Fruit fly (Drosophila melanogaster): Measurements from ENCODE around the gene CG32599.

The CG32599 gene

dm6 chrX:14227043-14227442 is 16.4 kb upstream of the CG32599 start:
- TF ChIP-seq CG13204 (GFP tag; optimal IDR thresholded peaks at IDR 0.05) (no peak), CG9948 (tag; optimal IDR thresholded peaks at IDR 0.05) (no peak), gl (tag; optimal IDR thresholded peaks at IDR 0.05) (no peak), CG34367 (tag; optimal IDR thresholded peaks at IDR 0.05) (no peak), CG32121 (GFP tag; IDR thresholded peaks at IDR 0.05) (no peak), CG10348 (GFP tag; IDR thresholded peaks at IDR 0.05) (no peak), Ets98B (GFP tag; IDR thresholded peaks at IDR 0.05) (no peak), Snoo (tag; optimal IDR thresholded peaks at IDR 0.05) (no peak), EcR (GFP tag; optimal IDR thresholded peaks at IDR 0.05) (no peak), CG17806 (tag; optimal IDR thresholded peaks at IDR 0.05) (no peak), CG4496 (GFP tag; IDR thresholded peaks at IDR 0.05) (no peak)

- TF ChIP-seq CG15710 (tag; optimal IDR thresholded peaks at IDR 0.05): peak; percentile 28
- peak; percentile 9 for TF ChIP-seq CG17806 (tag; optimal IDR thresholded peaks at IDR 0.05)
- TF ChIP-seq Snoo (tag; optimal IDR thresholded peaks at IDR 0.05): peak; percentile 8
- TF ChIP-seq gl (tag; optimal IDR thresholded peaks at IDR 0.05): no peak
Observed at dm6 chrX:14233843-14234337, 9.6 kb upstream of the CG32599 start, which contains the start of gene CG42271. TSS of gene CG42271 (minus strand) at chrX:14234066.

DNA sequence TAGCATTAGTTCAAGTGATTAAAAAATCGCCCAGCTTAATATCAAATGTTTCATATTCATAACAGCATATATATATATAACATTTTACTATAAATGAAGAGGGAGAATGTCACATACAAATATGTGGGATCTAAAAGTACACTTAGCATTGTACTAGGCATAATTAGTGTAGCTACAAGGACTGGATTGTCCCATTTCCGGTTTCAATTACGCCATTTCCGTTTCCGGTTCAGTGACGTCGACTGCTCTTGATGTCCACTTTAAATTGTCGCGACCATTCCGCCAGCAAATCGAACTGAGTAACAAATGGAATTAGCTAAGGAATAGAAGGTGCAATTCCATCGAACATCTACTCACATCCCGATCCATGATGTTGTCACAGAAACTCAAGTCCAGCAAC is 9.0 kb upstream of the CG32599 start:
- TF ChIP-seq Pif1B (GFP tag; optimal IDR thresholded peaks at IDR 0.05) (no peak), CG14655 (GFP tag; optimal IDR thresholded peaks at IDR 0.05) (no peak), D1 (tag; optimal IDR thresholded peaks at IDR 0.05) (no peak), Ets98B (GFP tag; IDR thresholded peaks at IDR 0.05) (no peak), CG32121 (GFP tag; IDR thresholded peaks at IDR 0.05) (no peak), CG12605 (GFP tag; IDR thresholded peaks at IDR 0.05) (0 out of 2 replicates have a peak, but pooled peaks have one; percentile 20), Snoo (tag; optimal IDR thresholded peaks at IDR 0.05) (peak; percentile 22), CG9948 (tag; optimal IDR thresholded peaks at IDR 0.05) (no peak), CG13204 (GFP tag; optimal IDR thresholded peaks at IDR 0.05) (no peak)

dm6 chrX:14237873-14238394 is 5.6 kb upstream of the CG32599 start, which contains the start of the genes Fbxl4 and Dus2:
TSS of gene Fbxl4 (minus strand) at chrX:14237923.
TSS of gene Dus2 (plus strand) at chrX:14237988.
- TF ChIP-seq CG15710 (tag; optimal IDR thresholded peaks at IDR 0.05) (peak; percentile 87), gl (tag; optimal IDR thresholded peaks at IDR 0.05) (peak; percentile 64), CG13204 (GFP tag; optimal IDR thresholded peaks at IDR 0.05) (no peak), CG10348 (GFP tag; IDR thresholded peaks at IDR 0.05) (peak; percentile 41; the same call in 1 of the 2 replicates), Snoo (tag; optimal IDR thresholded peaks at IDR 0.05) (peak; percentile 66), rn (GFP tag; IDR thresholded peaks at IDR 0.05) (peak; percentile 49; the same call in 1 of the 2 replicates), Pif1A (GFP tag; optimal IDR thresholded peaks at IDR 0.05) (no peak), D1 (tag; optimal IDR thresholded peaks at IDR 0.05) (no peak), CG12605 (GFP tag; IDR thresholded peaks at IDR 0.05) (0 out of 2 replicates have a peak, but pooled peaks have one; percentile 48), CG8159 (tag; optimal IDR thresholded peaks at IDR 0.05) (peak; percentile 88), CG9948 (tag; optimal IDR thresholded peaks at IDR 0.05) (peak; percentile 81), CG4496 (GFP tag; IDR thresholded peaks at IDR 0.05) (peak; percentile 91), CG8301 (tag; optimal IDR thresholded peaks at IDR 0.05) (peak; percentile 81), Ets98B (GFP tag; IDR thresholded peaks at IDR 0.05) (peak; percentile 89), CG32121 (GFP tag; IDR thresholded peaks at IDR 0.05) (peak; percentile 87), EcR (GFP tag; optimal IDR thresholded peaks at IDR 0.05) (no peak), Pif1B (GFP tag; optimal IDR thresholded peaks at IDR 0.05) (peak; percentile 64), CG14655 (GFP tag; optimal IDR thresholded peaks at IDR 0.05) (no peak), fd96Ca (GFP tag; IDR thresholded peaks at IDR 0.05) (peak; percentile 91), CG34367 (tag; optimal IDR thresholded peaks at IDR 0.05) (peak; percentile 84), CG17806 (tag; optimal IDR thresholded peaks at IDR 0.05) (peak; percentile 83)

dm6 chrX:14242479-14242878 is 1.0 kb upstream of the CG32599 start, which contains the start of gene mRNA-cap:
TSS of gene mRNA-cap (minus strand) at chrX:14242822.
- TF ChIP-seq CG10348 (GFP tag; IDR thresholded peaks at IDR 0.05) (no peak), rn (GFP tag; IDR thresholded peaks at IDR 0.05) (no peak), EcR (GFP tag; optimal IDR thresholded peaks at IDR 0.05) (no peak), gl (tag; optimal IDR thresholded peaks at IDR 0.05) (no peak), CG13204 (GFP tag; optimal IDR thresholded peaks at IDR 0.05) (no peak), Pif1A (GFP tag; optimal IDR thresholded peaks at IDR 0.05) (no peak), CG9948 (tag; optimal IDR thresholded peaks at IDR 0.05) (no peak), CG17806 (tag; optimal IDR thresholded peaks at IDR 0.05) (no peak), CG32121 (GFP tag; IDR thresholded peaks at IDR 0.05) (no peak), CG34367 (tag; optimal IDR thresholded peaks at IDR 0.05) (no peak)

DNA sequence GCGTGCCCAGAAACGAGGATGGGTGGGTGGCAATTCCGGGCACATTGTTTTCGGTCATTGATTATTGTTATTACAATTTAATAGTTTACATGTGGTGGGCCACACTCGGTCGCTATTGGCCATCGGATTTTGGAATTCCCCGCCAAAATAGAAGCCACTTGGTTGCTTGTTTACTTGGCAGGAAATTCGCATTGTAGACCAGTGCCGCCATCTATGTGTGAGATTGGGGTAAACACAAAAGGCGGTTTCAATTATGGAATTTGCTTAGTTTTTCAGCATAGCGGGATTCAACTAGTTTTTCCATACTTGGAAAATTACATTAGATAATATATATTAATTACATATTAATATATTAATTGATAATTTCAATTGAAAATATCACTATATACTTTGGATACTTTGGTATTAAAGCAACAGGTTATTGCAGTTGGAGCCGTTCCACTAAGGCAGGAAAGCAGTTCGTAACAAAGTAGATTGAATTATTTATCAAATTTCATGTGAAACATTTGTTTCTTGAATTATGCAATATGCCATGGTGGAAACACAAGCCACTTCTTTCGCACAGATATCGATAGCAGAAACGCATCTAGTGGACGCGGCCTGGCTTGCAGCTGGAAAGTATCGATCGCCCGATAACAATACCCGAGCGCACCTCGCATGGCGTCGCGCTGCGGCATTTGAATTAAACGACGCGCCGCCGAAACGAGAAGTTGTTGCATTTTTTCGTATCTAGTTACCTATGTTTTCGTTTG is 3.7 kb downstream of the CG32599 start, which contains the start of gene mud:
Gene mud (plus strand): TSS at position 698 of the 752 bp plus-strand sequence.
- no peak; the same call in 2 of the 3 replicates for TF ChIP-seq CG4496 (GFP tag; IDR thresholded peaks at IDR 0.05)
- TF ChIP-seq CG15710 (tag; optimal IDR thresholded peaks at IDR 0.05): no peak
- TF ChIP-seq Ets98B (GFP tag; IDR thresholded peaks at IDR 0.05): no peak
- TF ChIP-seq CG8159 (tag; optimal IDR thresholded peaks at IDR 0.05): no peak
- no peak for TF ChIP-seq Snoo (tag; optimal IDR thresholded peaks at IDR 0.05)
- TF ChIP-seq Pif1B (GFP tag; optimal IDR thresholded peaks at IDR 0.05): no peak
- TF ChIP-seq Pif1A (GFP tag; optimal IDR thresholded peaks at IDR 0.05): no peak
- TF ChIP-seq EcR (GFP tag; optimal IDR thresholded peaks at IDR 0.05): no peak
- no peak for TF ChIP-seq CG10348 (GFP tag; IDR thresholded peaks at IDR 0.05)
- no peak for TF ChIP-seq CG8301 (tag; optimal IDR thresholded peaks at IDR 0.05)
- no peak for TF ChIP-seq CG34367 (tag; optimal IDR thresholded peaks at IDR 0.05)
- no peak for TF ChIP-seq CG14655 (GFP tag; optimal IDR thresholded peaks at IDR 0.05)
- TF ChIP-seq D1 (tag; optimal IDR thresholded peaks at IDR 0.05): peak; percentile 21
- TF ChIP-seq CG32121 (GFP tag; IDR thresholded peaks at IDR 0.05): no peak
- no peak for TF ChIP-seq CG13204 (GFP tag; optimal IDR thresholded peaks at IDR 0.05)
- TF ChIP-seq fd96Ca (GFP tag; IDR thresholded peaks at IDR 0.05): peak; percentile 31; the same call in 1 of the 3 replicates
- TF ChIP-seq gl (tag; optimal IDR thresholded peaks at IDR 0.05): no peak
- no peak for TF ChIP-seq rn (GFP tag; IDR thresholded peaks at IDR 0.05)
- TF ChIP-seq CG9948 (tag; optimal IDR thresholded peaks at IDR 0.05): no peak
- TF ChIP-seq CG12605 (GFP tag; IDR thresholded peaks at IDR 0.05): no peak
- peak; percentile 8 for TF ChIP-seq CG17806 (tag; optimal IDR thresholded peaks at IDR 0.05)

Measured in whole organism, pupa.